Fruit fly (Drosophila melanogaster) whole organism, embryonic: ENCODE data around the gene CG4613.

Experiments
- ATbp ChIP-seq: fragments of 200-800 bp; sonication (Bioruptor generic); optimal IDR thresholded peaks from 2 replicates; lab custom pipeline; 2017; ENCODE audit warnings: missing biosample characterization, mild to moderate bottlenecking, missing genetic modification characterization, missing genetic modification reagents
- Awh ChIP-seq: fragments of 200-800 bp; sonication (Bioruptor generic); IDR thresholded peaks from 2 replicates; pipeline ENCODE4, ENCODE4 v1.3.6; 2022; ENCODE audit warnings: missing biosample characterization, missing genetic modification characterization
- CG10147 ChIP-seq: fragments of 200-800 bp; sonication (Bioruptor generic); optimal IDR thresholded peaks from 2 replicates; lab custom pipeline; 2019; ENCODE audit warnings: missing biosample characterization, mild to moderate bottlenecking, missing genetic modification characterization, moderate library complexity
- CG11456 ChIP-seq: fragments of 200-800 bp; sonication (Bioruptor generic); IDR thresholded peaks from 3 replicates; pipeline ENCODE4 v1.3.6; 2022; ENCODE audit warnings: missing biosample characterization, missing genetic modification characterization
- CG11504 ChIP-seq: fragments of 200-800 bp; sonication (Bioruptor generic); optimal IDR thresholded peaks from 3 replicates; lab custom pipeline; 2019; ENCODE audit warnings: missing biosample characterization, mild to moderate bottlenecking, missing genetic modification characterization, moderate library complexity
- CG11723 ChIP-seq: fragments of 200-800 bp; sonication (Bioruptor generic); optimal IDR thresholded peaks from 2 replicates; lab custom pipeline; 2017; ENCODE audit warnings: missing biosample characterization, mild to moderate bottlenecking, missing genetic modification characterization
- CG12071 ChIP-seq: fragments of 200-800 bp; sonication (Bioruptor generic); optimal IDR thresholded peaks from 3 replicates; lab custom pipeline; 2018; ENCODE audit warnings: missing biosample characterization, mild to moderate bottlenecking, missing genetic modification characterization
- CG14050 ChIP-seq: fragments of 200-800 bp; sonication (Bioruptor generic); IDR thresholded peaks from 3 replicates; pipeline ENCODE4 v1.3.6; 2022; ENCODE audit warnings: missing biosample characterization, missing genetic modification characterization
- CG14710 ChIP-seq: fragments of 200-800 bp; sonication (Bioruptor generic); optimal IDR thresholded peaks from 3 replicates; lab custom pipeline; 2019; ENCODE audit warnings: missing biosample characterization, mild to moderate bottlenecking, missing genetic modification characterization, moderate library complexity
- CG17361 ChIP-seq: fragments of 200-800 bp; sonication (Bioruptor generic); IDR thresholded peaks from 3 replicates; pipeline ENCODE4 v1.3.6; 2022; ENCODE audit warnings: missing biosample characterization, missing genetic modification characterization
- CG18262 ChIP-seq: fragments of 200-800 bp; optimal IDR thresholded peaks from 3 replicates; lab custom pipeline; 2019; ENCODE audit warnings: missing biosample characterization, mild to moderate bottlenecking, missing genetic modification characterization, moderate library complexity
- CG2712 ChIP-seq: fragments of 200-800 bp; optimal IDR thresholded peaks from 3 replicates; lab custom pipeline; 2019; ENCODE audit warnings: missing biosample characterization, mild to moderate bottlenecking, missing genetic modification characterization, moderate library complexity
- CG31441 ChIP-seq: fragments of 200-800 bp; sonication (Bioruptor generic); IDR thresholded peaks from 2 replicates; pipeline ENCODE4 v1.3.6; 2022; ENCODE audit warnings: missing biosample characterization, missing genetic modification characterization
- CG34422 ChIP-seq: fragments of 200-800 bp; sonication (Bioruptor generic); IDR thresholded peaks from 3 replicates; pipeline ENCODE4 v1.3.6; 2022; ENCODE audit warnings: missing biosample characterization, missing genetic modification characterization
- CG3838 ChIP-seq: fragments of 200-800 bp; sonication (Bioruptor generic); optimal IDR thresholded peaks from 3 replicates; lab custom pipeline; 2016; ENCODE audit warnings: missing biosample characterization, missing genetic modification characterization
- CG8290 ChIP-seq, 3 experiments: fragments of 200-800 bp; sonication (Bioruptor generic); optimal IDR thresholded peaks; 2 replicates each; lab custom pipeline; 2016 to 2019; ENCODE audit warnings: missing biosample characterization in 3 of 3, missing genetic modification characterization in 3 of 3, mild to moderate bottlenecking in 2 of 3, moderate library complexity in 1 of 3
- CG9817 ChIP-seq: fragments of 200-800 bp; sonication (Bioruptor generic); optimal IDR thresholded peaks from 2 replicates; lab custom pipeline; 2018; ENCODE audit warnings: missing biosample characterization, mild to moderate bottlenecking, missing genetic modification characterization, moderate library complexity
- CG9932 ChIP-seq: fragments of 200-800 bp; sonication (Bioruptor generic); IDR thresholded peaks from 2 replicates; pipeline ENCODE4 v1.3.6; 2022; ENCODE audit warnings: missing biosample characterization, missing genetic modification characterization
- D19A ChIP-seq: fragments of 200-800 bp; optimal IDR thresholded peaks from 3 replicates; lab custom pipeline; 2019; ENCODE audit warnings: missing biosample characterization, mild to moderate bottlenecking, missing genetic modification characterization, moderate library complexity
- Dfd ChIP-seq, 2 experiments: fragments of >200 bp; optimal IDR thresholded peaks; 2 replicates each; lab custom pipeline; 2017; ENCODE audit warnings: missing biosample characterization in 2 of 2, missing genetic modification characterization in 2 of 2
- E2f2 ChIP-seq: fragments of 200-800 bp; sonication (Bioruptor generic); IDR thresholded peaks from 2 replicates; pipeline ENCODE4 v1.3.6; 2022; ENCODE audit warnings: missing biosample characterization, missing genetic modification characterization
- Hey ChIP-seq: fragments of 200-800 bp; sonication (Bioruptor generic); optimal IDR thresholded peaks from 3 replicates; lab custom pipeline; 2018; ENCODE audit warnings: missing biosample characterization, mild to moderate bottlenecking, missing genetic modification characterization
- Jarid2 ChIP-seq: fragments of 200-800 bp; sonication (Bioruptor generic); optimal IDR thresholded peaks from 3 replicates; lab custom pipeline; 2017; ENCODE audit warnings: mild to moderate bottlenecking, missing biosample characterization, missing genetic modification reagents, missing genetic modification characterization
- Sox100B ChIP-seq: fragments of 200-800 bp; sonication (Bioruptor generic); optimal IDR thresholded peaks from 3 replicates; lab custom pipeline; 2018; ENCODE audit warnings: missing biosample characterization, mild to moderate bottlenecking, missing genetic modification characterization
- aop ChIP-seq: fragments of 200-800 bp; sonication (Bioruptor generic); IDR thresholded peaks from 2 replicates; pipeline ENCODE4 v1.3.6; 2022; ENCODE audit warnings: missing biosample characterization, missing genetic modification characterization
- az2 ChIP-seq: fragments of 200-800 bp; sonication (Bioruptor generic); optimal IDR thresholded peaks from 3 replicates; lab custom pipeline; 2016; ENCODE audit warnings: missing biosample characterization, missing genetic modification characterization
- chn ChIP-seq: fragments of 200-800 bp; sonication (Bioruptor generic); optimal IDR thresholded peaks from 2 replicates; lab custom pipeline; 2016; ENCODE audit warnings: missing biosample characterization, missing genetic modification characterization
- crol ChIP-seq: fragments of 200-800 bp; sonication (Bioruptor generic); IDR thresholded peaks from 2 replicates; pipeline ENCODE4 v1.3.6; 2022; ENCODE audit warnings: missing biosample characterization, missing genetic modification characterization
- dmrt99B ChIP-seq: fragments of 200-800 bp; sonication (Bioruptor generic); optimal IDR thresholded peaks from 2 replicates; lab custom pipeline; 2018; ENCODE audit warnings: missing biosample characterization, mild to moderate bottlenecking, missing genetic modification characterization, moderate library complexity
- exex ChIP-seq: fragments of 200-800 bp; sonication (Bioruptor generic); optimal IDR thresholded peaks from 4 replicates; lab custom pipeline; 2018; ENCODE audit warnings: missing biosample characterization, mild to moderate bottlenecking, missing genetic modification characterization, moderate library complexity
- fd102C ChIP-seq: fragments of 200-800 bp; sonication (Bioruptor generic); optimal IDR thresholded peaks from 2 replicates; lab custom pipeline; 2018; ENCODE audit warnings: missing biosample characterization, mild to moderate bottlenecking, missing genetic modification characterization, moderate library complexity
- gem ChIP-seq: fragments of 200-800 bp; sonication (Bioruptor generic); optimal IDR thresholded peaks from 2 replicates; lab custom pipeline; 2019; ENCODE audit warnings: missing biosample characterization, mild to moderate bottlenecking, missing genetic modification characterization, moderate library complexity
- ham ChIP-seq: fragments of 200-800 bp; sonication (Bioruptor generic); IDR thresholded peaks from 2 replicates; pipeline ENCODE4 v1.3.6; 2022; ENCODE audit warnings: missing biosample characterization, missing genetic modification characterization
- klu ChIP-seq: fragments of 200-800 bp; sonication (Bioruptor generic); IDR thresholded peaks from 2 replicates; pipeline ENCODE4 v1.3.6; 2022; ENCODE audit warnings: missing biosample characterization, missing genetic modification characterization
- nmo ChIP-seq: fragments of 200-800 bp; sonication (Bioruptor generic); optimal IDR thresholded peaks from 2 replicates; lab custom pipeline; 2018; ENCODE audit warnings: missing biosample characterization, mild to moderate bottlenecking, missing genetic modification characterization, moderate library complexity
- oc ChIP-seq: fragments of 200-800 bp; sonication (Bioruptor generic); optimal IDR thresholded peaks from 2 replicates; lab custom pipeline; 2018; ENCODE audit warnings: missing biosample characterization, mild to moderate bottlenecking, missing genetic modification characterization, moderate library complexity
- ro ChIP-seq: fragments of 200-800 bp; sonication (Bioruptor generic); IDR thresholded peaks from 2 replicates; pipeline ENCODE4 v1.3.6; 2022; ENCODE audit warnings: missing biosample characterization, missing genetic modification characterization
- row ChIP-seq: fragments of 200-800 bp; sonication (Bioruptor generic); IDR thresholded peaks from 3 replicates; pipeline ENCODE4 v1.3.6; 2022; ENCODE audit warnings: missing biosample characterization, missing genetic modification characterization
- run ChIP-seq: fragments of 200-800 bp; sonication (Bioruptor generic); optimal IDR thresholded peaks from 3 replicates; lab custom pipeline; 2018; ENCODE audit warnings: missing biosample characterization, mild to moderate bottlenecking, missing genetic modification characterization
- ttk ChIP-seq: fragments of 200-800 bp; sonication (Bioruptor generic); IDR thresholded peaks from 2 replicates; pipeline ENCODE4 v2.1.2; 2022; ENCODE audit warnings: missing biosample characterization, missing genetic modification characterization
- vnd ChIP-seq: fragments of 200-800 bp; sonication (Bioruptor generic); IDR thresholded peaks from 3 replicates; pipeline ENCODE4 v1.3.6; 2022; ENCODE audit warnings: missing biosample characterization, missing genetic modification characterization; ENCODE audit not compliant: partially characterized antibody
- zf30C ChIP-seq: fragments of 200-800 bp; sonication (Bioruptor generic); optimal IDR thresholded peaks from 3 replicates; lab custom pipeline; 2018; ENCODE audit warnings: missing biosample characterization, mild to moderate bottlenecking, missing genetic modification characterization

The CG4613 gene

dm6 chr3L:14521590-14521989 is at the start of gene CG4613:
Gene CG4613, minus strand, starts transcription at chr3L:14521690.
- TF ChIP-seq Awh (GFP tag; lab: Robert Waterston, UW) (no peak), CG10147 (GFP tag; lab: Kevin White, UChicago) (no peak), CG9817 (no peak), CG3838 (GFP tag; lab: Kevin White, UChicago) (no peak), CG12071 (no peak), CG8290 (GFP tag; optimal IDR thresholded peaks at IDR 0.05; lab: Kevin White, UChicago) (no peak), CG8290 (tag; optimal IDR thresholded peaks at IDR 0.05; lab: Kevin White, UChicago) (no peak), aop (no peak), fd102C (GFP tag; lab: Kevin White, UChicago) (no peak), ro (GFP tag; lab: Robert Waterston, UW) (no peak), ham (no peak), CG9932 (GFP tag; lab: Robert Waterston, UW) (no peak), klu (no peak)

DNA sequence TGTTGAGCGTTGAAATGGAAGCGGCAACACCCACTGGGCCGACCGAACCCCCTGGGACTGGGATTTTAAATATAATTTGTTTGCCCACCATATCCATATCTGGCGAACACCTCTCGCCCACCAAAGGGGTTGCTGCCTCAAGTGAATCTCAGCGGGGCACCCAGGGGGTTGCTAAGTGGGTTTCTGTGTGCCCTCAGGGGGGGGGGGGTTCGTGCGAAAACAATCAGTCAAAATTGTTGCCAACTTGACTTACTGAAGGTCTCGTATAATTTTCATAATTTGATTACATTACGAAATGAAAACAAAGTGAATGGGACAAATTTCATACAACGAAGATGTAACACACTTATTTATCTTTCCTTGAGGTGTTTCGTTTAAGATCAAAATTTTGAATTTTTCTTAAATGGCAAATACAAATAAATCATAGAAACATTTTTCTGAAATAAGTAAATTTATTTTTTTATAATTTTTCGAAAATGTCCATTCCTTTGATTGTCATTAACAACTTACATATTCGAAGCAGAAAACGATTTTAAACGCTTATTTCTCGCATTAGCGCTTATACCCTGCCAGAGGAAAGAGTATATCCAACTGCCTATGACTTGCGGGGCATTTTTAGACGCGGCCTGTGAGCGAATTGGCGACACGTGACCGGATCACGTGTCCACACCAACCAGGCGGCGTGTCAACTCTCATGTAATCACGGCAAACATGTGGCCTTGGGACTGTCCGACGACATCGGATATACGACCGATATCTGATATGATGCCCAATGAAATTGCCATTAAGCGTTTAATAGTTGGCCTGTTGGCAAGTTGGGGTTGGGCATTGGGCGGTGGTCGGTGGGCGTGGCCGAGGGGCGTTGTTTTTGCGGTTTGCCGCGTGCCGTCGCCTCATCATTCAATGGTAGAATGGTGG is 48.4 kb upstream of the CG4613 start:
- TF ChIP-seq CG34422, result no peak
- peak; percentile 1 for TF ChIP-seq Sox100B (GFP tag; lab: Kevin White, UChicago)
- TF ChIP-seq CG11723 (GFP tag; lab: Kevin White, UChicago), result no peak
- no peak for TF ChIP-seq az2 (GFP tag; lab: Kevin White, UChicago)
- no peak for TF ChIP-seq CG11456 (GFP tag; lab: Robert Waterston, UW)
- 0 out of 2 replicates have a peak, but pooled peaks have one; percentile 17 for TF ChIP-seq ttk
- peak; percentile 22; the same call in 1 of the 3 replicates for TF ChIP-seq row
- TF ChIP-seq CG31441, result 0 out of 2 replicates have a peak, but pooled peaks have one; percentile 33
- no peak for TF ChIP-seq chn
- peak; percentile 7 for TF ChIP-seq oc (tag; lab: Kevin White, UChicago)
- peak; percentile 30 for TF ChIP-seq CG2712 (tag; lab: Kevin White, UChicago)
- no peak for TF ChIP-seq vnd
- peak; percentile 2 for TF ChIP-seq nmo (GFP tag; lab: Kevin White, UChicago)
- TF ChIP-seq CG18262 (tag; lab: Kevin White, UChicago), result peak; percentile 13
- no peak for TF ChIP-seq zf30C (GFP tag; lab: Kevin White, UChicago)
- peak; percentile 62 for TF ChIP-seq crol
- TF ChIP-seq Dfd (GFP tag; optimal IDR thresholded peaks at IDR 0.05; lab: Kevin White, UChicago), result no peak
- TF ChIP-seq gem (tag; lab: Kevin White, UChicago), result peak; percentile 26
- TF ChIP-seq dmrt99B (tag; lab: Kevin White, UChicago), result peak; percentile 30
- peak; percentile 7 for TF ChIP-seq CG14710 (tag; lab: Kevin White, UChicago)
- TF ChIP-seq exex, result no peak
- TF ChIP-seq Jarid2 (GFP tag; lab: Kevin White, UChicago), result no peak
- no peak for TF ChIP-seq CG14050
- TF ChIP-seq run (tag; lab: Kevin White, UChicago), result peak; percentile 18
- TF ChIP-seq D19A (tag; lab: Kevin White, UChicago), result peak; percentile 95
- peak; percentile 38; the same call in 1 of the 3 replicates for TF ChIP-seq CG17361 (GFP tag; lab: Robert Waterston, UW)
- TF ChIP-seq E2f2 (GFP tag; lab: Robert Waterston, UW), result no peak
- TF ChIP-seq ATbp (GFP tag; lab: Kevin White, UChicago), result peak; percentile 6
- TF ChIP-seq Hey (tag; lab: Kevin White, UChicago), result peak; percentile 97
- peak; percentile 33 for TF ChIP-seq CG11504 (tag; lab: Kevin White, UChicago)
